Worm (Caenorhabditis elegans): Measurements from ENCODE around the gene srg-33.

DNA sequence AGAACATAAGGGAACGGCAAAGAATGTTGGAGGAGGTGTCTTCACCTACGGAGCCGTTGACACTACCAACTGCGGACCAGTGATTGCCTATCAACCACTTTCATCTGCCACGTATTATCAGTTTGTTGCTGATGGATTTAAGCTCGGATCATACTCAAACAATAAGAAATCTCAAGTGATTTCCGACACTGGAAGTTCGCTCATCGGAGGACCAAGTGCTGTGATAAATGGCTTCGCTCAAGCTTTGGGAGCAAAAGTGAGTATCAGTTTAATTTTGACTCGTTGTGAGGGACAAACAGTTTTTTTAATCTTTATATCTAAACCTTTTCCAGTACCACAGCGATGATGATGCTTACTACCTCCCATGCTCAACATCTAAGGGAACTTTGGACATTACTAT is 20.5 kb upstream of the srg-33 start:
- TF ChIP-seq dao-5 (tag; optimal IDR thresholded peaks at IDR 0.05) = no peak
- TF ChIP-seq him-1 (tag; optimal IDR thresholded peaks at IDR 0.05) = no peak
- TF ChIP-seq W03F9.2 (tag; optimal IDR thresholded peaks at IDR 0.05) = no peak

Measured in whole organism, L4/young adult.